Worm (Caenorhabditis elegans): ENCODE results near the gene lrpr-1.

Gene lrpr-1

DNA sequence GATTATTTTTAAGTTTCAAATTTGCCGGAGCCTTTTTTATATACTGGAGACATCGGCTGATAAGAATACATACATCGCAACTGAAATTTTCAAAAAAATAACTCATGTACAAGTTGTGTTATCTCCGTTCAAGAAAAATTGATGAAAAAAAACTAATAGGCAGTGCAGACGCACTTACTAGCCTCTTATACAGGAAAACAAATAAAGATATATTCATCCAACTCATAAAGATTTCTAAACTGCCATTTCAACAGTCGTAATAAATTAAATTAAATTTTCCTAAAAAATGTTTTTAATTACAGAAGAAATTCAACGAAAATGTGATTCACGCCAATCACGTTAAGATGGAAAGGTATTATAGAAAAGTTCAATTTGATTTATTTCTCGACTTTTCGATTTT, 15.9 kb downstream of the lrpr-1 start, which contains the start of gene C04E6.5 (continued):
- TF ChIP-seq attf-4 (tag; optimal IDR thresholded peaks at IDR 0.05) (no peak), fos-1 (tag; optimal IDR thresholded peaks at IDR 0.05) (no peak)

DNA sequence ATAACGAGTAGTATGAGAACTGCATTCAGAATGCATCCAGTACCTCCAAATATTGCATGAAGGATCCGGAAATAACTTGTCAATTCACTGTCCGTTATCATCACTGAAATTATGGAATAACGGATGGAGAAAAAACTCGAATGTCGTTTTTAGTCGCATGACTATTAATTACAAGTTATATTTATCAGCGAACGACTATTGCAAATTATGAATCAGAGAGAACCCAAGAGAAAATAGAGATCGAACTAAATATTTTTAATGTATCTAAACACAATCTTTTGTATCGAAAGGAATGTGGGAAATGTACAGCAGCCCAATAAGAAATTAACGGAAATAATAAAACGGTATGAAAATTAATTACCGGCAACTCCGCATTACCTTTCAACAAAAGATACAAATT, 17.8 kb downstream of the lrpr-1 start, which contains the start of gene srd-16:
TSS of gene srd-16 (minus strand) at position 101 of the 400 bp plus-strand sequence.
- TF ChIP-seq dmd-6 (GFP tag; IDR thresholded peaks at IDR 0.05) = no peak
- no peak for TF ChIP-seq dve-1 (tag; optimal IDR thresholded peaks at IDR 0.05; ENCODE audit: insufficient read depth)
- no peak for TF ChIP-seq dmd-8 (GFP tag; IDR thresholded peaks at IDR 0.05)
- no peak for TF ChIP-seq nhr-111 (GFP tag; optimal IDR thresholded peaks at IDR 0.05)
- TF ChIP-seq nhr-77 (tag; optimal IDR thresholded peaks at IDR 0.05) = no peak
- TF ChIP-seq nhr-42 (GFP tag; IDR thresholded peaks at IDR 0.05) = no peak
- TF ChIP-seq spr-1 (tag; optimal IDR thresholded peaks at IDR 0.05) = no peak
- TF ChIP-seq tra-1 (GFP tag; IDR thresholded peaks at IDR 0.05) = no peak
- TF ChIP-seq ctbp-1 (GFP tag; IDR thresholded peaks at IDR 0.05) = no peak
- no peak for TF ChIP-seq mes-2 (tag; optimal IDR thresholded peaks at IDR 0.05; ENCODE audit: poor library complexity, severe bottlenecking)

DNA sequence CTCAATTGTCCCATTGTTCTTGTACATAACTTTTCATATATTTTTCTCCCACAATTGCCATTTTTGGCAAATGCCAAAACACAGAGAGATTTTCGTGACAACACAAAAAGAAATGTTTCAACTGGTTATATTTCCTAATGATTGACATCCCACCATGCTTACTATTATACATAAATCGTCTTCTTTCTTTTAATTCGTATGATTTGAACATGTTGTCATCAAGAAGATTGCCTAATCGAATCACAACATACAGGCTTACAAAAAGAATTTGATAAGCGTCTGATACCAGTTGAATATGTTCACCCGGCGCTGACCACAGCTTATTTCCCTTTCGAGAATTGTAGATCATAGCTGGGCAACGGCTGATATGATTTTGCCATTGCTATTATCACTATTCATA, 22.7 kb downstream of the lrpr-1 start, which contains the start of gene grd-9:
TSS of gene grd-9 (plus strand) at position 301 of the 400 bp plus-strand sequence.
- TF ChIP-seq F26F4.8 (GFP tag; conservative IDR thresholded peaks at IDR 0.05) = no peak
- TF ChIP-seq jun-1 (tag; optimal IDR thresholded peaks at IDR 0.05) = no peak
- TF ChIP-seq rbr-2 (tag; optimal IDR thresholded peaks at IDR 0.05) = no peak
- TF ChIP-seq mdl-1 (tag; optimal IDR thresholded peaks at IDR 0.05) = no peak
- no peak for TF ChIP-seq lsy-2 (tag; optimal IDR thresholded peaks at IDR 0.05)
- TF ChIP-seq nhr-41 (GFP tag; IDR thresholded peaks at IDR 0.05) = no peak
- no peak for TF ChIP-seq hmg-1.1 (GFP tag; IDR thresholded peaks at IDR 0.05)
- no peak for TF ChIP-seq gei-8 (GFP tag; optimal IDR thresholded peaks at IDR 0.05)
- no peak for TF ChIP-seq duxl-1 (tag; optimal IDR thresholded peaks at IDR 0.05; ENCODE audit: poor library complexity)
- TF ChIP-seq F10B5.3 (tag; optimal IDR thresholded peaks at IDR 0.05) = no peak
- TF ChIP-seq lin-38 (GFP tag; IDR thresholded peaks at IDR 0.05) = no peak

DNA sequence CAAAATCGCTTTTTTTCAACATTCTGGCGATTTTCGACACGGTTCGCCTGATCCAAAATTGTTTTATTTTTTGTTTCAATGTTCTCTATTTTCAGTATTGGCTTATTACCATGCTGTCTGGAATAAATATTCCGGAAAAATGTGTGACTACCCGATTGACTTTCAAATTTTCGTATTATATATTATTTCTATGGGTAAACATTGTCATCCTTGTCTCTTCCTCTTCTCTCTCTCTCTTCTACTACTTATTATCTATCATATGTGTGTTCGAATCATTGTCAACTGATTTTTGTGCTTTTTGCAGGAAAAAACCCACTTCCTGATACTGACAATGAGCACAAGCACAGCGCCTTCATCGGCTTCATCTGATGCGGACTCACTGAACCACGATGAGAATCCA, 24.7 kb downstream of the lrpr-1 start, which contains the start of gene C04E6.7:
TSS of gene C04E6.7 (plus strand) at position 301 of the 400 bp plus-strand sequence.
- TF ChIP-seq lir-3 (tag; optimal IDR thresholded peaks at IDR 0.05) = no peak
- no peak for TF ChIP-seq F44E2.7 (GFP tag; IDR thresholded peaks at IDR 0.05)
- TF ChIP-seq ceh-62 (tag; optimal IDR thresholded peaks at IDR 0.05) = no peak
- TF ChIP-seq aly-2 (tag; optimal IDR thresholded peaks at IDR 0.05) = no peak

DNA sequence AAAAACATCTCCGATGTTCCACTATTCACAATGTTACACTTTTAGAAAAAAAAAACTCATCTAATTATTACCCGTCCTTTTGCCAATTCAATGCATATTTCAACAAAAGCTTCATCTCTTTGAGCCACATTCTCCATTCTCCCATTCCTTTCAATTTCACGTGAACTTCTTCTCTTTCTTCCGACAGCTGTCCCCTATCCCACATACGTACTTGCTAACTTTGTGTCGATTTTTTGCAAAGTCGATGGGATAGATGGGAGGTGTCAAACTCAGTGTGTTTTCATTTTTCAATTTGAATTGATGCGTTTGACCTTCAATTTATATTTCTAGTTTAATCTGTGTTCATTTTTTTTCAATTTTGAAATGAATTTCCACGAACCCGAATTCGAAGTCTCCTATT, 26.5 kb downstream of the lrpr-1 start:
- TF ChIP-seq cey-2 (tag; optimal IDR thresholded peaks at IDR 0.05; ENCODE audit: borderline replicate concordance, insufficient read depth) (no peak), unc-62 (GFP tag; optimal IDR thresholded peaks at IDR 0.05 in 1 of 2) (peak in 1 of 2 experiments; percentile 17), unc-62 (tag; optimal IDR thresholded peaks at IDR 0.05) (no peak), ceh-82 (tag; optimal IDR thresholded peaks at IDR 0.05) (no peak), egl-27 (tag; optimal IDR thresholded peaks at IDR 0.05) (no peak), aha-1 (tag) (peak; percentile 90)

ce11 chrV:5888820-5889219, 28.9 kb downstream of the lrpr-1 start:
- no peak for TF ChIP-seq zfp-2 (tag; optimal IDR thresholded peaks at IDR 0.05)
- no peak for TF ChIP-seq nhr-77 (tag; optimal IDR thresholded peaks at IDR 0.05)
- peak; percentile 45; the same call in 1 of the 2 replicates for TF ChIP-seq ceh-20 (GFP tag; IDR thresholded peaks at IDR 0.05)
- TF ChIP-seq unc-62 (GFP tag; optimal IDR thresholded peaks at IDR 0.05 in 1 of 2) = peak in 1 of 2 experiments; percentile 25
- no peak for TF ChIP-seq unc-62 (tag; optimal IDR thresholded peaks at IDR 0.05)

Measured in whole organism, L4 larva.